Fruit fly (Drosophila melanogaster): ENCODE data around the gene sgl.

sgl gene

DNA sequence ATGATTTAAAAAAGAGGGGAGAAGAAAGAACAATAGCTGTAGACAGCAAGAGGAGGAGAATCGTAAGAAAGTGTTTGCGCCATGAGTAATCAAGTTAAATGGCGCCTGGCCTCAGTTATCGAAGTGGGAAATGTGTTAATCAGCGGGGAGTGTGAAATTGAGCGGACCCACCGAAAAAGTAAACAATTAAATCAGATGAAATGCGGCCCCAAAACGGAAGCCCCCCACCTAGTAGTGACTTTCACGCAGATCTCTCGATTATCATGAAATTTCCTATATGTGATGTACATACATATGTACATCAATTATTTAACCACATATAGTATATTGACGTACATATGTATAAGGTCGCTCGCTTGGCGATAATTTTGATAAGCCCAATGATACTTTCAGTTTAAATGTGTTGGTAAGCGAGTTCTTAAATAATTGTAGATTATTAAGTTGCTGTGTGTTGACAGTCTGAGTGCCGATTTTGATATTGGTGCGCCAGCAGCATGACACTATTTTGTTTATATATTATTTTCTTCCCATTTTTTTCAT lies 12.1 kb upstream of the sgl start (continued):
- TF ChIP-seq exex (tag; optimal IDR thresholded peaks at IDR 0.05): peak; percentile 47
- no peak for TF ChIP-seq nau (GFP tag; optimal IDR thresholded peaks at IDR 0.05)
- TF ChIP-seq crol (GFP tag; IDR thresholded peaks at IDR 0.05): peak; percentile 40; the same call in 1 of the 2 replicates

DNA sequence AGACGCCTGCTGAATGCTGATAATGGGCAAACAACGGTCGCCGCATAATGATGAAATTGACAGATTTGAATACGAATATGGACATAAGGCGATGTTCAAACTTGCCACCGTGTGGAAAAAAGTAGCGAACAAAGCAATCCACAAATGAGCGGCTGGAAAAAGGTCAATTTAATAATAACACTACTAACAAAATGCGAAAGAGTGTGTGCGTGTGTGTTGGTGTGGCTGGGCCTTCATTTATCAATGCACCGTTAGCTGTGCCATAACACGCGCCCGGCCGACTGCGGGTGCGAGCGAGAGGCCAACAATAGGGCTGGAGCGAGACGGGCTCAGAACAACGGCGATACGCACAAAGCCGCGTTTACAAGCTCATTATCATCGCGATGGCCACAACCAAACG lies 11.3 kb upstream of the sgl start:
- TF ChIP-seq run (tag; optimal IDR thresholded peaks at IDR 0.05) (peak; percentile 21), cg (GFP tag; optimal IDR thresholded peaks at IDR 0.05) (peak; percentile 49), Rfx (GFP tag; IDR thresholded peaks at IDR 0.05) (peak; percentile 12; the same call in 1 of the 2 replicates), Hr39 (optimal IDR thresholded peaks at IDR 0.05) (peak; percentile 84), row (GFP tag; IDR thresholded peaks at IDR 0.05) (peak; percentile 10; the same call in 1 of the 3 replicates), CG8290 (GFP tag; optimal IDR thresholded peaks at IDR 0.05) (no peak), CG8290 (tag; optimal IDR thresholded peaks at IDR 0.05) (peak in 1 of 2 experiments; percentile 21), Hr78 (GFP tag; optimal IDR thresholded peaks at IDR 0.05) (peak in 1 of 2 experiments; percentile 57), CG17802 (tag; optimal IDR thresholded peaks at IDR 0.05) (peak; percentile 96), MBD-R2 (GFP tag; IDR thresholded peaks at IDR 0.05) (no peak), ci (GFP tag; IDR thresholded peaks at IDR 0.05) (peak; percentile 28; the same call in 2 of the 3 replicates), CG12942 (GFP tag; optimal IDR thresholded peaks at IDR 0.05) (no peak), CG10321 (GFP tag; IDR thresholded peaks at IDR 0.05) (peak; percentile 50; the same call in 1 of the 2 replicates), tgo (GFP tag; IDR thresholded peaks at IDR 0.05) (no peak), pan (optimal IDR thresholded peaks at IDR 0.05) (no peak), pan (GFP tag; optimal IDR thresholded peaks at IDR 0.05 in 1 of 2, IDR thresholded peaks at IDR 0.05 in 1 of 2) (peak in 1 of 2 experiments; percentile 31), chinmo (GFP tag; IDR thresholded peaks at IDR 0.05; ENCODE audit: partially characterized antibody) (0 out of 4 replicates have a peak, but pooled peaks have one; percentile 68), CG2678 (tag; optimal IDR thresholded peaks at IDR 0.05) (no peak), CG17186 (GFP tag; optimal IDR thresholded peaks at IDR 0.05) (no peak), CG1832 (GFP tag; optimal IDR thresholded peaks at IDR 0.05) (peak; percentile 53), Awh (GFP tag; IDR thresholded peaks at IDR 0.05) (peak; percentile 73; the same call in 1 of the 2 replicates), Six4 (GFP tag; optimal IDR thresholded peaks at IDR 0.05) (no peak), Mrtf (GFP tag; IDR thresholded peaks at IDR 0.05) (0 out of 3 replicates have a peak, but pooled peaks have one; percentile 28), rib (GFP tag; IDR thresholded peaks at IDR 0.05) (0 out of 2 replicates have a peak, but pooled peaks have one; percentile 26), vvl (GFP tag; IDR thresholded peaks at IDR 0.05) (peak; percentile 47; the same call in 1 of the 2 replicates), Pdp1 (GFP tag; optimal IDR thresholded peaks at IDR 0.05) (peak in 1 of 2 experiments; percentile 88), CG2199 (GFP tag; IDR thresholded peaks at IDR 0.05) (0 out of 3 replicates have a peak, but pooled peaks have one; percentile 49), zen (tag; optimal IDR thresholded peaks at IDR 0.05) (peak; percentile 19), Med (GFP tag) (peak; percentile 28)

DNA sequence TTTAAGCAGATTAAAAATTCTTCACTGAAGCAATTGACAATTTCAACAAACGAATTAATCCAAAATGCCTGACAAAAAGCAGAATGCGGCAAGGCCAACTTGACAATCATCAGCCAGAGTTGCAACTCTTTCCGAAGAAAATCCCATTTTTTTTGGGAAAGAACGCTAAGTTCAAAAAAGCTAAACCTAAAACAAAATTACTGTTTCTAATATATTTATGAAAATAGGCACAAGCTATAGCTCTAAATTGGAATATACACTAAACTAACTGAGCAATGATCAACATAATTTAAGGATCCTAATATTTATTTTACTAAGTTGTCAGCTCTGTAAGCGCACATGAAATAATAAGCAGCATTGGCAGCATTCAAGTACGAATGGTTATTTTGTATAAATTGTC lies 7.8 kb upstream of the sgl start, which contains the start of gene CG10063:
Gene CG10063, minus strand, starts transcription at position 101 of the 400 bp plus-strand sequence.
- TF ChIP-seq NK7.1 (GFP tag; optimal IDR thresholded peaks at IDR 0.05): no peak
- TF ChIP-seq pan (optimal IDR thresholded peaks at IDR 0.05): no peak
- TF ChIP-seq pan (GFP tag; optimal IDR thresholded peaks at IDR 0.05 in 1 of 2, IDR thresholded peaks at IDR 0.05 in 1 of 2): no peak
- TF ChIP-seq CG14667 (GFP tag; IDR thresholded peaks at IDR 0.05): no peak
- no peak for TF ChIP-seq gt (GFP tag; IDR thresholded peaks at IDR 0.05)
- no peak for TF ChIP-seq CG6765 (GFP tag; optimal IDR thresholded peaks at IDR 0.05)
- TF ChIP-seq CG9876 (GFP tag; optimal IDR thresholded peaks at IDR 0.05): no peak
- no peak for TF ChIP-seq Ada2b (GFP tag; IDR thresholded peaks at IDR 0.05)

Data from whole organism, embryonic.